Worm (Caenorhabditis elegans) whole organism, late embryonic: Measurements from ENCODE around the gene F56D2.2.

ENCODE experiments used
- Y22D7AL.16 ChIP-seq: sonication (generic microtip); optimal IDR thresholded peaks from 2 replicates; lab custom pipeline; 2016; ENCODE audit warnings: missing genetic modification characterization, missing compliant biosample characterization
- nhr-11 ChIP-seq: fragments of 150-350 bp; optimal IDR thresholded peaks from 2 replicates; lab custom pipeline; 2014; ENCODE audit warnings: missing biosample characterization, missing genetic modification characterization
- ref-2 ChIP-seq: sonication (generic microtip); optimal IDR thresholded peaks from 2 replicates; lab custom pipeline; 2016; ENCODE audit warnings: missing genetic modification characterization, missing compliant biosample characterization
- syd-9 ChIP-seq: sonication (generic microtip); optimal IDR thresholded peaks from 2 replicates; lab custom pipeline; 2016; ENCODE audit warnings: mild to moderate bottlenecking, missing genetic modification characterization, moderate library complexity, missing compliant biosample characterization
- unc-3 ChIP-seq, 2 experiments: fragments of 200-800 bp in 1 of 2; sonication (Bioruptor generic) in 1 of 2; sonication (generic microtip) in 1 of 2; conservative IDR thresholded peaks in 1 of 2; optimal IDR thresholded peaks in 1 of 2; 2 replicates each; pipeline versions ENCODE4 v1.3.6 to Lab custom; 2016 to 2022; ENCODE audit warnings: missing compliant biosample characterization in 2 of 2, missing genetic modification characterization in 2 of 2, missing genetic modification reagents in 1 of 2

DNA sequence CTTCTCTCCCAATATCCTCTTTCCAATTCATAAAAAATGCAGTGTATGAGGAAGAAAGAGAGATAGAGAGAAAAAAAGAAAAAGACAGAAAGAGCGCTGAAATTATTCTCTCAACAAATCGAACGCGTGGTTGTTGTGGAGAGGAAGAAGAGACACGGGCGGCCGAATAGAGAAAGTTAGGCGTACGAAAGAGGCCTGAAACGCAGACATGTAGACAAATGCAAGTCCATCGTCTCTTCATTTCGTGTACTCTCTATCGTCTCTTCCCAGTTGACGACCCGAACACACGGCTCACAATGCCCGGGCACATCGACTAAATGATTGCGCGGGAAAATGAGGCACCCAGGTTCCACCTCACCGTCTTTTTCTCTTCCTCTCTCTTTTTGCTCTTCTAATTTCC is 34.2 kb downstream of the F56D2.2 start:
- TF ChIP-seq nhr-11 (tag; lab: Kevin White, UChicago) (no peak), syd-9 (tag; lab: Kevin White, UChicago) (no peak), ref-2 (tag; lab: Kevin White, UChicago) (peak; percentile 33), Y22D7AL.16 (tag; lab: Kevin White, UChicago) (no peak), unc-3 (GFP tag; conservative IDR thresholded peaks at IDR 0.05; lab: Robert Waterston, UW) (no peak), unc-3 (tag; optimal IDR thresholded peaks at IDR 0.05; lab: Kevin White, UChicago) (no peak)
